Worm (Caenorhabditis elegans) whole organism, young adult: ENCODE data around the gene fbxa-113.

Experiments
- F55B11.4 ChIP-seq: sonication (generic microtip); optimal IDR thresholded peaks from 2 replicates; lab custom pipeline; 2016; ENCODE audit warnings: missing compliant biosample characterization, missing genetic modification characterization, borderline replicate concordance; ENCODE audit not compliant: insufficient read depth
- K12H6.12 ChIP-seq: fragments of 200-800 bp; sonication (Bioruptor generic); optimal IDR thresholded peaks from 2 replicates; lab custom pipeline; 2018; ENCODE audit warnings: mild to moderate bottlenecking, missing genetic modification characterization, missing compliant biosample characterization
- Y79H2A.3 ChIP-seq: fragments of 200-800 bp; sonication (Bioruptor generic); conservative IDR thresholded peaks from 2 replicates; pipeline ENCODE4 v1.3.6; 2022; ENCODE audit warnings: missing genetic modification reagents, missing genetic modification characterization, missing compliant biosample characterization
- efl-1 ChIP-seq: fragments of 150-350 bp; optimal IDR thresholded peaks from 2 replicates; lab custom pipeline; 2014; ENCODE audit warnings: missing biosample characterization, missing genetic modification reagents, missing genetic modification characterization
- gei-17 ChIP-seq: fragments of 200-800 bp; sonication (Bioruptor generic); optimal IDR thresholded peaks from 2 replicates; lab custom pipeline; 2018; ENCODE audit warnings: mild to moderate bottlenecking, missing genetic modification characterization, missing compliant biosample characterization
- lsl-1 ChIP-seq: fragments of 200-800 bp; sonication (Bioruptor generic); optimal IDR thresholded peaks from 2 replicates; lab custom pipeline; 2018; ENCODE audit warnings: mild to moderate bottlenecking, missing genetic modification characterization, moderate library complexity, missing compliant biosample characterization
- nhr-120 ChIP-seq: fragments of 200-800 bp; sonication (Bioruptor generic); IDR thresholded peaks from 2 replicates; pipeline ENCODE4 v1.3.6; 2022; ENCODE audit warnings: missing genetic modification characterization, missing compliant biosample characterization
- nhr-179 ChIP-seq: sonication (generic microtip); optimal IDR thresholded peaks from 2 replicates; lab custom pipeline; 2016; ENCODE audit warnings: mild to moderate bottlenecking, missing genetic modification characterization, missing compliant biosample characterization
- nhr-80 ChIP-seq: sonication (generic microtip); optimal IDR thresholded peaks from 2 replicates; lab custom pipeline; 2016; ENCODE audit warnings: missing genetic modification characterization, missing compliant biosample characterization
- rec-8 ChIP-seq, 2 experiments: sonication (generic microtip); optimal IDR thresholded peaks; 2 replicates each; lab custom pipeline; 2016; ENCODE audit warnings: mild to moderate bottlenecking in 2 of 2, missing genetic modification characterization in 2 of 2, missing genetic modification reagents in 2 of 2, missing genotype in 2 of 2, missing biosample characterization in 1 of 2, missing compliant biosample characterization in 1 of 2, moderate library complexity in 1 of 2
- snpc-4 ChIP-seq, 5 experiments: fragments of 150-350 bp in 1 of 5; sonication (generic microtip) in 4 of 5; optimal IDR thresholded peaks; 2 replicates each; lab custom pipeline; 2014 to 2018; ENCODE audit warnings: missing genetic modification characterization in 5 of 5, missing biosample characterization in 3 of 5, antibody characterized with exemption in 2 of 5, mild to moderate bottlenecking in 2 of 5, missing compliant biosample characterization in 2 of 5, missing genotype in 2 of 5, moderate library complexity in 2 of 5, missing genetic modification reagents in 1 of 5

DNA sequence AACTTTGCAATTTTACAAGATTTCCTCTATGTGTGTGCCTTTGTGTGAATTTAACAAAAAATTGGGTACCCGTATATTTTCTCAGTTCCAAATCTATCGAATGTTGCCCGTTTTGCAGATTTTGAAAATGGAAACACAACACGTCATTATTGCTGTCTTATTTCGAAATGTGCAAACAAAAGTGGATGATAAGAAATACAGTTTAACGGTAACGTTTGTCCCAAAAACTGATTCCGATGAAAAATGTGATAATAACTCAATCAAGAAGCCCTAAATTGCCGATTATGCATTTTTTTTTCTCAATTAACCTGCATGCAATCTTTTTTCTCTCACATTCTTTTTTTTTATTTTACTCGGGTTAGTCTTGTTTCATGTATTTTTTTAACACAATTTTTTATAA, 22.1 kb downstream of the fbxa-113 start:
- no peak for TF ChIP-seq lsl-1 (GFP tag; lab: Kevin White, UChicago)
- no peak for TF ChIP-seq Y79H2A.3
- peak; percentile 65 for TF ChIP-seq nhr-80 (tag; lab: Kevin White, UChicago)
- no peak for TF ChIP-seq efl-1 (GFP tag; lab: Kevin White, UChicago)
- TF ChIP-seq K12H6.12 = no peak
- TF ChIP-seq F55B11.4 (tag; lab: Kevin White, UChicago) = no peak
- TF ChIP-seq nhr-179 (tag; lab: Kevin White, UChicago) = no peak
- TF ChIP-seq snpc-4 (GFP tag; optimal IDR thresholded peaks at IDR 0.05; lab: Kevin White, UChicago) = no peak
- no peak for TF ChIP-seq snpc-4 (tag; optimal IDR thresholded peaks at IDR 0.05; lab: Kevin White, UChicago)
- no peak for TF ChIP-seq rec-8 (tag; optimal IDR thresholded peaks at IDR 0.05; lab: Kevin White, UChicago)
- no peak for TF ChIP-seq nhr-120
- no peak for TF ChIP-seq gei-17 (GFP tag; lab: Kevin White, UChicago)
